Worm (Caenorhabditis elegans) whole organism, L4 larva: ENCODE measurements around the gene C14A11.5.

ENCODE experiments used
- F26F4.8 ChIP-seq: fragments of 200-800 bp; sonication (Bioruptor generic); conservative IDR thresholded peaks from 2 replicates; pipeline ENCODE4 v1.3.6; 2022; ENCODE audit warnings: missing genetic modification characterization, missing compliant biosample characterization
- F49E8.2 ChIP-seq: sonication (generic microtip); optimal IDR thresholded peaks from 2 replicates; lab custom pipeline; 2016; ENCODE audit warnings: missing compliant biosample characterization, mild to moderate bottlenecking, missing genetic modification characterization, borderline replicate concordance
- R02D3.7 ChIP-seq: fragments of 150-350 bp; sonication (generic microtip); optimal IDR thresholded peaks from 3 replicates; lab custom pipeline; 2014; ENCODE audit warnings: missing biosample characterization, missing genetic modification characterization
- T20F7.1 ChIP-seq: fragments of 200-800 bp; sonication (Bioruptor generic); optimal IDR thresholded peaks from 2 replicates; lab custom pipeline; 2018; ENCODE audit warnings: mild to moderate bottlenecking, missing genetic modification characterization, missing compliant biosample characterization
- Y5F2A.4 ChIP-seq: fragments of 200-800 bp; sonication (Bioruptor generic); optimal IDR thresholded peaks from 2 replicates; lab custom pipeline; 2018; ENCODE audit warnings: mild to moderate bottlenecking, missing genetic modification characterization, missing compliant biosample characterization
- ama-1 ChIP-seq: fragments of 150-350 bp; optimal IDR thresholded peaks from 2 replicates; lab custom pipeline; 2014; ENCODE audit warnings: inconsistent platforms, mixed read lengths
- arid-1 ChIP-seq: fragments of 200-800 bp; sonication (Bioruptor generic); conservative IDR thresholded peaks from 2 replicates; pipeline ENCODE4 v1.3.6; 2022; ENCODE audit warnings: missing genetic modification reagents, missing genetic modification characterization, missing compliant biosample characterization
- attf-4 ChIP-seq: sonication (generic microtip); optimal IDR thresholded peaks from 3 replicates; lab custom pipeline; 2017; ENCODE audit warnings: missing biosample characterization, missing genetic modification characterization
- ceh-20 ChIP-seq: fragments of 200-800 bp; sonication (Bioruptor generic); IDR thresholded peaks from 2 replicates; pipeline ENCODE4 v1.3.6; 2022; ENCODE audit warnings: missing genetic modification reagents, missing genetic modification characterization, missing compliant biosample characterization
- ceh-28 ChIP-seq: fragments of 150-350 bp; optimal IDR thresholded peaks from 2 replicates; lab custom pipeline; 2014; ENCODE audit warnings: missing biosample characterization, missing genetic modification reagents, missing genetic modification characterization
- ceh-44 ChIP-seq: fragments of 200-800 bp; sonication (Bioruptor generic); IDR thresholded peaks from 2 replicates; pipeline ENCODE4 v1.3.6; 2022; ENCODE audit warnings: missing genetic modification reagents, missing genetic modification characterization, missing compliant biosample characterization
- ces-1 ChIP-seq: fragments of 150-350 bp; sonication (generic microtip); optimal IDR thresholded peaks from 4 replicates; lab custom pipeline; 2014; ENCODE audit warnings: missing biosample characterization, missing genetic modification reagents, missing genetic modification characterization
- cey-2 ChIP-seq: sonication (generic microtip); optimal IDR thresholded peaks from 3 replicates; lab custom pipeline; 2017; ENCODE audit warnings: missing genetic modification characterization, mild to moderate bottlenecking, missing compliant biosample characterization, antibody characterized with exemption, borderline replicate concordance; ENCODE audit not compliant: insufficient read depth
- ctbp-1 ChIP-seq: fragments of 200-800 bp; sonication (Bioruptor generic); IDR thresholded peaks from 2 replicates; pipeline ENCODE4 v1.3.6; 2022; ENCODE audit warnings: missing genetic modification reagents, missing genetic modification characterization, missing compliant biosample characterization
- daf-12 ChIP-seq: fragments of 150-350 bp; optimal IDR thresholded peaks from 2 replicates; lab custom pipeline; 2014; ENCODE audit warnings: missing biosample characterization, missing genetic modification reagents, missing genetic modification characterization
- daf-19 ChIP-seq: fragments of 200-800 bp; sonication (Bioruptor generic); conservative IDR thresholded peaks from 2 replicates; pipeline ENCODE4 v1.3.6; 2022; ENCODE audit warnings: missing genetic modification characterization, missing compliant biosample characterization
- daf-8 ChIP-seq: fragments of 200-800 bp; sonication (Bioruptor generic); IDR thresholded peaks from 2 replicates; pipeline ENCODE4 v1.3.6; 2022; ENCODE audit warnings: missing genetic modification characterization, missing compliant biosample characterization
- dmd-8 ChIP-seq: fragments of 200-800 bp; sonication (Bioruptor generic); IDR thresholded peaks from 2 replicates; pipeline ENCODE4 v1.3.6; 2022; ENCODE audit warnings: missing genetic modification characterization, missing compliant biosample characterization
- dpl-1 ChIP-seq: fragments of 150-350 bp; optimal IDR thresholded peaks from 2 replicates; lab custom pipeline; 2014; ENCODE audit warnings: missing biosample characterization, missing genetic modification reagents, missing genetic modification characterization
- egl-27 ChIP-seq: sonication (generic microtip); optimal IDR thresholded peaks from 3 replicates; lab custom pipeline; 2017; ENCODE audit warnings: missing biosample characterization, missing genetic modification reagents, missing genetic modification characterization
- hlh-11 ChIP-seq: fragments of 200-800 bp; sonication (Bioruptor generic); optimal IDR thresholded peaks from 2 replicates; lab custom pipeline; 2018; ENCODE audit warnings: mild to moderate bottlenecking, missing genetic modification characterization, missing compliant biosample characterization
- hlh-30 ChIP-seq: sonication (generic microtip); optimal IDR thresholded peaks from 2 replicates; lab custom pipeline; 2017; ENCODE audit warnings: antibody characterized with exemption, mild to moderate bottlenecking, missing genetic modification characterization, missing compliant biosample characterization; ENCODE audit not compliant: insufficient read depth
- hmg-1.1 ChIP-seq: fragments of 200-800 bp; sonication (Bioruptor generic); IDR thresholded peaks from 2 replicates; pipeline ENCODE4 v1.3.6; 2022; ENCODE audit warnings: missing genetic modification reagents, missing genetic modification characterization, missing compliant biosample characterization
- jun-1 ChIP-seq: fragments of 150-350 bp; optimal IDR thresholded peaks from 2 replicates; lab custom pipeline; 2014; ENCODE audit warnings: missing biosample characterization, missing genetic modification reagents, missing genetic modification characterization
- lim-7 ChIP-seq: fragments of 200-800 bp; sonication (Bioruptor generic); IDR thresholded peaks from 2 replicates; pipeline ENCODE4 v1.3.6; 2022; ENCODE audit warnings: missing genetic modification characterization, missing compliant biosample characterization
- lin-39 ChIP-seq: fragments of 150-350 bp; optimal IDR thresholded peaks from 2 replicates; lab custom pipeline; 2014; ENCODE audit warnings: missing biosample characterization, missing genetic modification reagents, missing genetic modification characterization
- lir-3 ChIP-seq: sonication (generic microtip); optimal IDR thresholded peaks from 2 replicates; lab custom pipeline; 2016; ENCODE audit warnings: mild to moderate bottlenecking, missing genetic modification characterization, missing compliant biosample characterization
- madf-5 ChIP-seq, 2 experiments: fragments of 200-800 bp; sonication (Bioruptor generic); IDR thresholded peaks; 2 replicates each; pipeline ENCODE4 v1.3.6; 2022; ENCODE audit warnings: missing compliant biosample characterization in 2 of 2, missing genetic modification characterization in 2 of 2
- madf-9 ChIP-seq: fragments of 200-800 bp; sonication (Bioruptor generic); conservative IDR thresholded peaks from 2 replicates; pipeline ENCODE4 v1.3.6; 2022; ENCODE audit warnings: missing genetic modification reagents, missing genetic modification characterization, missing compliant biosample characterization
- mdl-1 ChIP-seq, 2 experiments: fragments of 150-350 bp in 1 of 2; sonication (generic microtip) in 1 of 2; optimal IDR thresholded peaks; 2 replicates each; lab custom pipeline; 2014 to 2017; ENCODE audit warnings: missing biosample characterization in 2 of 2, missing genetic modification characterization in 2 of 2
- mep-1 ChIP-seq: fragments of 150-350 bp; sonication (generic microtip); optimal IDR thresholded peaks from 3 replicates; lab custom pipeline; 2014; ENCODE audit warnings: missing biosample characterization, missing genetic modification characterization
- mxl-2 ChIP-seq: fragments of 200-800 bp; sonication (Bioruptor generic); conservative IDR thresholded peaks from 2 replicates; pipeline ENCODE4 v1.3.6; 2022; ENCODE audit warnings: missing genetic modification reagents, missing genetic modification characterization, missing compliant biosample characterization
- mxl-3 ChIP-seq: fragments of 200-800 bp; sonication (Bioruptor generic); optimal IDR thresholded peaks from 2 replicates; lab custom pipeline; 2018; ENCODE audit warnings: mild to moderate bottlenecking, missing genetic modification characterization, missing compliant biosample characterization
- nhr-10 ChIP-seq: fragments of 150-350 bp; optimal IDR thresholded peaks from 2 replicates; lab custom pipeline; 2014; ENCODE audit warnings: missing biosample characterization, missing genetic modification characterization
- nhr-237 ChIP-seq: sonication (generic microtip); optimal IDR thresholded peaks from 2 replicates; lab custom pipeline; 2017; ENCODE audit warnings: missing biosample characterization, missing genetic modification characterization
- nhr-25 ChIP-seq: sonication (generic microtip); optimal IDR thresholded peaks from 2 replicates; lab custom pipeline; 2017; ENCODE audit warnings: missing genetic modification characterization, mild to moderate bottlenecking, missing compliant biosample characterization, antibody characterized with exemption, moderate library complexity, borderline replicate concordance; ENCODE audit not compliant: insufficient read depth
- nhr-41 ChIP-seq: fragments of 200-800 bp; sonication (Bioruptor generic); IDR thresholded peaks from 2 replicates; pipeline ENCODE4 v1.3.6; 2022; ENCODE audit warnings: missing genetic modification reagents, missing genetic modification characterization, missing compliant biosample characterization
- nhr-42 ChIP-seq: fragments of 200-800 bp; sonication (Bioruptor generic); IDR thresholded peaks from 2 replicates; pipeline ENCODE4 v1.3.6; 2022; ENCODE audit warnings: missing genetic modification characterization, missing compliant biosample characterization
- nhr-6 ChIP-seq: fragments of 150-350 bp; optimal IDR thresholded peaks from 2 replicates; lab custom pipeline; 2014; ENCODE audit warnings: missing biosample characterization, missing genetic modification characterization
- nhr-76 ChIP-seq: fragments of 150-350 bp; optimal IDR thresholded peaks from 2 replicates; lab custom pipeline; 2014; ENCODE audit warnings: missing biosample characterization, missing genetic modification characterization
- nhr-77 ChIP-seq: fragments of 150-350 bp; optimal IDR thresholded peaks from 2 replicates; lab custom pipeline; 2014; ENCODE audit warnings: missing biosample characterization, missing genetic modification characterization
- pqm-1 ChIP-seq: sonication (generic microtip); optimal IDR thresholded peaks from 2 replicates; lab custom pipeline; 2017; ENCODE audit warnings: missing biosample characterization, missing genetic modification characterization
- snpc-1.2 ChIP-seq: fragments of 200-800 bp; sonication (Bioruptor generic); IDR thresholded peaks from 2 replicates; pipeline ENCODE4 v1.3.6; 2022; ENCODE audit warnings: missing genetic modification reagents, missing genetic modification characterization, missing compliant biosample characterization
- snpc-4 ChIP-seq: fragments of 150-350 bp; optimal IDR thresholded peaks from 2 replicates; lab custom pipeline; 2014; ENCODE audit warnings: missing biosample characterization, missing genetic modification characterization
- spr-1 ChIP-seq: sonication (generic microtip); optimal IDR thresholded peaks from 2 replicates; lab custom pipeline; 2016; ENCODE audit warnings: mild to moderate bottlenecking, missing genetic modification characterization, missing compliant biosample characterization
- spr-3 ChIP-seq: fragments of 200-800 bp; sonication (Bioruptor generic); optimal IDR thresholded peaks from 2 replicates; lab custom pipeline; 2018; ENCODE audit warnings: mild to moderate bottlenecking, missing genetic modification characterization, missing compliant biosample characterization
- tag-97 ChIP-seq: fragments of 200-800 bp; sonication (Bioruptor generic); IDR thresholded peaks from 2 replicates; pipeline ENCODE4 v1.3.6; 2022; ENCODE audit warnings: missing genetic modification characterization, missing compliant biosample characterization
- unc-39 ChIP-seq: sonication (generic microtip); optimal IDR thresholded peaks from 2 replicates; lab custom pipeline; 2017; ENCODE audit warnings: missing biosample characterization, missing genetic modification characterization
- vab-7 ChIP-seq: fragments of 200-800 bp; sonication (Bioruptor generic); IDR thresholded peaks from 2 replicates; pipeline ENCODE4 v1.3.6; 2022; ENCODE audit warnings: missing genetic modification reagents, missing genetic modification characterization, missing compliant biosample characterization
- zag-1 ChIP-seq: fragments of 150-350 bp; optimal IDR thresholded peaks from 2 replicates; lab custom pipeline; 2014; ENCODE audit warnings: missing biosample characterization, missing genetic modification characterization
- zip-2 ChIP-seq: fragments of 150-350 bp; optimal IDR thresholded peaks from 2 replicates; lab custom pipeline; 2014; ENCODE audit warnings: missing biosample characterization, missing genetic modification characterization

C14A11.5 gene

ce11 chrX:2852388-2852908 lies 45.1 kb upstream of the C14A11.5 start, which contains the start of gene kin-29 (continued):
- peak; percentile 54; the same call in 1 of the 2 replicates for TF ChIP-seq vab-7 (GFP tag; lab: Robert Waterston, UW)
- TF ChIP-seq F26F4.8 = no peak
- TF ChIP-seq madf-5 (GFP tag; IDR thresholded peaks at IDR 0.05; lab: Robert Waterston, UW) = no peak
- TF ChIP-seq mxl-2 (GFP tag; lab: Robert Waterston, UW) = no peak
- peak; percentile 57 for TF ChIP-seq T20F7.1 (GFP tag; lab: Kevin White, UChicago)
- peak; percentile 82 for TF ChIP-seq jun-1 (tag; lab: Kevin White, UChicago)
- TF ChIP-seq nhr-77 (tag; lab: Kevin White, UChicago) = peak; percentile 67
- no peak for TF ChIP-seq Y5F2A.4
- TF ChIP-seq R02D3.7 (tag; lab: Kevin White, UChicago) = no peak
- TF ChIP-seq spr-1 (tag; lab: Kevin White, UChicago) = peak; percentile 80
- peak; percentile 95 for TF ChIP-seq hlh-11 (tag; lab: Kevin White, UChicago)
- 0 out of 2 replicates have a peak, but pooled peaks have one; percentile 48 for TF ChIP-seq ceh-20 (GFP tag; lab: Robert Waterston, UW)
- TF ChIP-seq snpc-4 (tag; lab: Kevin White, UChicago) = no peak
- no peak for TF ChIP-seq lin-39 (tag; lab: Kevin White, UChicago)
- no peak for TF ChIP-seq ces-1 (GFP tag; lab: Kevin White, UChicago)
- TF ChIP-seq pqm-1 = peak; percentile 24
- TF ChIP-seq dmd-8 = no peak
- no peak for TF ChIP-seq tag-97 (GFP tag; lab: Robert Waterston, UW)
- TF ChIP-seq nhr-237 (tag; lab: Kevin White, UChicago) = peak; percentile 8
- TF ChIP-seq cey-2 = no peak
- peak; percentile 44 for TF ChIP-seq zip-2 (tag; lab: Kevin White, UChicago)
- TF ChIP-seq nhr-41 (GFP tag; lab: Robert Waterston, UW) = peak; percentile 5; the same call in 1 of the 2 replicates
- no peak for TF ChIP-seq F49E8.2
- peak; percentile 82 for TF ChIP-seq nhr-10 (tag; lab: Kevin White, UChicago)
- no peak for TF ChIP-seq ceh-44 (GFP tag; lab: Robert Waterston, UW)
- TF ChIP-seq hlh-30 (tag; lab: Kevin White, UChicago) = peak; percentile 76
- no peak for TF ChIP-seq lir-3 (tag; lab: Kevin White, UChicago)
- peak; percentile 85 for TF ChIP-seq mxl-3 (GFP tag; lab: Kevin White, UChicago)
- peak; percentile 34 for TF ChIP-seq spr-3 (GFP tag; lab: Kevin White, UChicago)
- peak; percentile 53; the same call in 1 of the 2 replicates for TF ChIP-seq arid-1 (GFP tag; lab: Robert Waterston, UW)
- TF ChIP-seq ceh-28 (tag; lab: Kevin White, UChicago) = peak; percentile 62
- TF ChIP-seq madf-9 (GFP tag; lab: Robert Waterston, UW) = peak; percentile 90
- TF ChIP-seq ama-1 (lab: Kevin White, UChicago) = peak; percentile 23
- no peak for TF ChIP-seq daf-12 (tag; lab: Kevin White, UChicago)
- peak; percentile 95 for TF ChIP-seq hmg-1.1
- no peak for TF ChIP-seq nhr-6
- no peak for TF ChIP-seq attf-4 (tag; lab: Kevin White, UChicago)
- no peak for TF ChIP-seq unc-39
- peak; percentile 89 for TF ChIP-seq ctbp-1 (GFP tag; lab: Robert Waterston, UW)
- TF ChIP-seq mep-1 (tag; lab: Kevin White, UChicago) = peak; percentile 92
- peak; percentile 34 for TF ChIP-seq nhr-76 (tag; lab: Kevin White, UChicago)
- peak; percentile 87 for TF ChIP-seq nhr-25
- TF ChIP-seq snpc-1.2 (GFP tag; lab: Robert Waterston, UW) = 0 out of 2 replicates have a peak, but pooled peaks have one; percentile 18
- peak; percentile 72 to 93 for TF ChIP-seq mdl-1 (tag; optimal IDR thresholded peaks at IDR 0.05; lab: Kevin White, UChicago)
- TF ChIP-seq nhr-42 = no peak
- TF ChIP-seq lim-7 (GFP tag; lab: Robert Waterston, UW) = no peak
- TF ChIP-seq egl-27 (tag; lab: Kevin White, UChicago) = no peak
- peak; percentile 39 for TF ChIP-seq dpl-1 (GFP tag; lab: Kevin White, UChicago)
- TF ChIP-seq zag-1 (tag; lab: Kevin White, UChicago) = no peak
- TF ChIP-seq daf-19 = no peak
- no peak for TF ChIP-seq daf-8 (GFP tag; lab: Robert Waterston, UW)
